Fruit fly (Drosophila melanogaster) whole organism, embryonic: Measurements from ENCODE around the gene CG32073.

Experiments used
- B-H1 ChIP-seq: fragments of 200-800 bp; sonication (Bioruptor generic); IDR thresholded peaks from 3 replicates; pipeline ENCODE4 v1.3.6; 2022; ENCODE audit warnings: missing biosample characterization, missing genetic modification characterization
- Bgb ChIP-seq: fragments of 200-800 bp; sonication (Bioruptor generic); IDR thresholded peaks from 2 replicates; pipeline ENCODE4 v1.3.6; 2022; ENCODE audit warnings: missing biosample characterization, missing genetic modification characterization; ENCODE audit not compliant: partially characterized antibody
- CG12236 ChIP-seq: fragments of 200-800 bp; sonication (Bioruptor generic); optimal IDR thresholded peaks from 2 replicates; lab custom pipeline; 2016; ENCODE audit warnings: missing biosample characterization, missing genetic modification characterization
- CG12942 ChIP-seq: fragments of 200-800 bp; sonication (Bioruptor generic); optimal IDR thresholded peaks from 3 replicates; lab custom pipeline; 2016; ENCODE audit warnings: missing biosample characterization, missing genetic modification characterization
- CG14014 ChIP-seq: fragments of 200-800 bp; sonication (Bioruptor generic); IDR thresholded peaks from 2 replicates; pipeline ENCODE4 v1.3.6; 2022; ENCODE audit warnings: missing biosample characterization, missing genetic modification characterization
- CG1602 ChIP-seq: fragments of 200-800 bp; sonication (Bioruptor generic); optimal IDR thresholded peaks from 3 replicates; lab custom pipeline; 2016; ENCODE audit warnings: missing biosample characterization, missing genetic modification characterization
- CG17361 ChIP-seq: fragments of 200-800 bp; sonication (Bioruptor generic); IDR thresholded peaks from 3 replicates; pipeline ENCODE4 v1.3.6; 2022; ENCODE audit warnings: missing biosample characterization, missing genetic modification characterization
- CG3163 ChIP-seq: fragments of 200-800 bp; sonication (Bioruptor generic); optimal IDR thresholded peaks from 3 replicates; lab custom pipeline; 2016; ENCODE audit warnings: missing biosample characterization, missing genetic modification characterization
- CG3281 ChIP-seq: fragments of 200-800 bp; sonication (Bioruptor generic); optimal IDR thresholded peaks from 3 replicates; lab custom pipeline; 2017; ENCODE audit warnings: missing biosample characterization, mild to moderate bottlenecking, missing genetic modification characterization
- CG4282 ChIP-seq: fragments of 200-800 bp; sonication (Bioruptor generic); optimal IDR thresholded peaks from 2 replicates; lab custom pipeline; 2016; ENCODE audit warnings: missing biosample characterization, missing genetic modification characterization
- CG6791 ChIP-seq: fragments of 200-800 bp; sonication (Bioruptor generic); IDR thresholded peaks from 3 replicates; pipeline ENCODE4 v1.3.6; 2022; ENCODE audit warnings: missing biosample characterization, missing genetic modification characterization; ENCODE audit not compliant: partially characterized antibody
- CG7839 ChIP-seq: fragments of 200-800 bp; sonication (Bioruptor generic); optimal IDR thresholded peaks from 3 replicates; lab custom pipeline; 2018; ENCODE audit warnings: missing biosample characterization, mild to moderate bottlenecking, missing genetic modification characterization, moderate library complexity
- CG7928 ChIP-seq: fragments of 200-800 bp; sonication (Bioruptor generic); optimal IDR thresholded peaks from 2 replicates; lab custom pipeline; 2017; ENCODE audit warnings: missing biosample characterization, mild to moderate bottlenecking, missing genetic modification characterization
- CG7963 ChIP-seq: fragments of 200-800 bp; sonication (Bioruptor generic); IDR thresholded peaks from 3 replicates; pipeline ENCODE4 v1.3.6; 2022; ENCODE audit warnings: missing biosample characterization, missing genetic modification characterization; ENCODE audit not compliant: partially characterized antibody
- CG8388 ChIP-seq: fragments of 200-800 bp; sonication (Bioruptor generic); optimal IDR thresholded peaks from 2 replicates; lab custom pipeline; 2019; ENCODE audit warnings: missing biosample characterization, mild to moderate bottlenecking, missing genetic modification characterization, moderate library complexity
- CG9797 ChIP-seq: fragments of 200-800 bp; sonication (Bioruptor generic); optimal IDR thresholded peaks from 3 replicates; lab custom pipeline; 2018; ENCODE audit warnings: missing biosample characterization, mild to moderate bottlenecking, missing genetic modification characterization
- Doc3 ChIP-seq: fragments of 200-800 bp; sonication (Bioruptor generic); IDR thresholded peaks from 3 replicates; pipeline ENCODE4 v1.3.6; 2022; ENCODE audit warnings: missing biosample characterization, missing genetic modification characterization; ENCODE audit not compliant: partially characterized antibody
- Eip74EF ChIP-seq, 2 experiments: fragments of 200-800 bp in 1 of 2; fragments of >200 bp in 1 of 2; sonication (Bioruptor generic) in 1 of 2; optimal IDR thresholded peaks; 2 replicates each; lab custom pipeline; 2017 to 2019; ENCODE audit warnings: missing biosample characterization in 2 of 2, missing genetic modification characterization in 2 of 2, mild to moderate bottlenecking in 1 of 2, moderate library complexity in 1 of 2
- Ets65A ChIP-seq: fragments of 200-800 bp; sonication (Bioruptor generic); peaks from one replicate; lab custom pipeline; 2016; ENCODE audit warnings: missing biosample characterization, missing genetic modification characterization
- Fer1 ChIP-seq: fragments of 200-800 bp; sonication (Bioruptor generic); optimal IDR thresholded peaks from 2 replicates; lab custom pipeline; 2017; ENCODE audit warnings: missing biosample characterization, mild to moderate bottlenecking, missing genetic modification characterization
- Fer3 ChIP-seq: fragments of 200-800 bp; sonication (Bioruptor generic); optimal IDR thresholded peaks from 2 replicates; lab custom pipeline; 2018; ENCODE audit warnings: missing biosample characterization, mild to moderate bottlenecking, missing genetic modification characterization, moderate library complexity
- Myb ChIP-seq: fragments of 200-800 bp; sonication (Bioruptor generic); optimal IDR thresholded peaks from 2 replicates; lab custom pipeline; 2016; ENCODE audit warnings: missing biosample characterization, missing genetic modification characterization
- Rfx ChIP-seq: fragments of 200-800 bp; sonication (Bioruptor generic); IDR thresholded peaks from 2 replicates; pipeline ENCODE4 v1.3.6; 2022; ENCODE audit warnings: missing biosample characterization, missing genetic modification characterization
- Sin3A ChIP-seq: fragments of >200 bp; optimal IDR thresholded peaks from 2 replicates; lab custom pipeline; 2018
- Sry-β ChIP-seq: fragments of 200-800 bp; sonication (Bioruptor generic); optimal IDR thresholded peaks from 2 replicates; lab custom pipeline; 2018; ENCODE audit warnings: missing biosample characterization, mild to moderate bottlenecking, missing genetic modification characterization, moderate library complexity
- amos ChIP-seq: fragments of 200-800 bp; sonication (Bioruptor generic); IDR thresholded peaks from 2 replicates; pipeline ENCODE4 v1.3.6; 2022; ENCODE audit warnings: missing biosample characterization, missing genetic modification characterization; ENCODE audit not compliant: partially characterized antibody
- ato ChIP-seq: fragments of 200-800 bp; sonication (Bioruptor generic); IDR thresholded peaks from 2 replicates; pipeline ENCODE4 v1.3.6; 2022; ENCODE audit warnings: missing biosample characterization, missing genetic modification characterization; ENCODE audit not compliant: partially characterized antibody
- az2 ChIP-seq: fragments of 200-800 bp; sonication (Bioruptor generic); optimal IDR thresholded peaks from 3 replicates; lab custom pipeline; 2016; ENCODE audit warnings: missing biosample characterization, missing genetic modification characterization
- bigmax ChIP-seq: fragments of 200-800 bp; sonication (Bioruptor generic); optimal IDR thresholded peaks from 2 replicates; lab custom pipeline; 2018; ENCODE audit warnings: missing biosample characterization, mild to moderate bottlenecking, missing genetic modification characterization
- corto ChIP-seq: fragments of 200-800 bp; sonication (Bioruptor generic); optimal IDR thresholded peaks from 2 replicates; lab custom pipeline; 2016; ENCODE audit warnings: missing biosample characterization, mild to moderate bottlenecking, missing genetic modification characterization, moderate library complexity
- dysf ChIP-seq: fragments of 200-800 bp; sonication (Bioruptor generic); IDR thresholded peaks from 3 replicates; pipeline ENCODE4 v1.3.6; 2022; ENCODE audit warnings: missing biosample characterization, missing genetic modification characterization
- ems ChIP-seq: fragments of 200-800 bp; sonication (Bioruptor generic); optimal IDR thresholded peaks from 3 replicates; lab custom pipeline; 2016; ENCODE audit warnings: missing biosample characterization, missing genetic modification characterization
- esg ChIP-seq: fragments of 200-800 bp; sonication (Bioruptor generic); conservative IDR thresholded peaks from 2 replicates; pipeline ENCODE4 v1.3.6; 2022; ENCODE audit warnings: missing biosample characterization, missing genetic modification characterization
- eve ChIP-seq, 2 experiments: fragments of >200 bp; optimal IDR thresholded peaks; 2 replicates each; lab custom pipeline; 2017; ENCODE audit warnings: missing biosample characterization in 2 of 2, missing genetic modification characterization in 2 of 2
- ftz-f1 ChIP-seq: fragments of 200-800 bp; sonication (Bioruptor generic); optimal IDR thresholded peaks from 2 replicates; lab custom pipeline; 2016; ENCODE audit warnings: missing biosample characterization, missing genetic modification characterization
- gcm ChIP-seq: fragments of 200-800 bp; sonication (Bioruptor generic); optimal IDR thresholded peaks from 2 replicates; lab custom pipeline; 2019; ENCODE audit warnings: missing biosample characterization, mild to moderate bottlenecking, missing genetic modification characterization, moderate library complexity
- hb ChIP-seq: fragments of 200-800 bp; sonication (Bioruptor generic); IDR thresholded peaks from 3 replicates; pipeline ENCODE4 v1.3.6; 2022; ENCODE audit warnings: missing biosample characterization, missing genetic modification characterization; ENCODE audit not compliant: partially characterized antibody
- ken ChIP-seq: fragments of 200-800 bp; sonication (Bioruptor generic); IDR thresholded peaks from 3 replicates; pipeline ENCODE4 v1.3.6; 2022; ENCODE audit warnings: missing biosample characterization, missing genetic modification characterization
- mirr ChIP-seq: fragments of 200-800 bp; sonication (Bioruptor generic); optimal IDR thresholded peaks from 3 replicates; lab custom pipeline; 2018; ENCODE audit warnings: missing biosample characterization, mild to moderate bottlenecking, missing genetic modification characterization
- nerfin-1 ChIP-seq: fragments of 200-800 bp; sonication (Bioruptor generic); optimal IDR thresholded peaks from 3 replicates; lab custom pipeline; 2019; ENCODE audit warnings: missing biosample characterization, mild to moderate bottlenecking, missing genetic modification characterization, moderate library complexity
- nmo ChIP-seq: fragments of 200-800 bp; sonication (Bioruptor generic); optimal IDR thresholded peaks from 2 replicates; lab custom pipeline; 2018; ENCODE audit warnings: missing biosample characterization, mild to moderate bottlenecking, missing genetic modification characterization, moderate library complexity
- nom ChIP-seq: fragments of 200-800 bp; sonication (Bioruptor generic); optimal IDR thresholded peaks from 2 replicates; lab custom pipeline; 2017; ENCODE audit warnings: missing biosample characterization, missing genetic modification characterization, mild to moderate bottlenecking, moderate library complexity, missing genetic modification reagents
- row ChIP-seq: fragments of 200-800 bp; sonication (Bioruptor generic); IDR thresholded peaks from 3 replicates; pipeline ENCODE4 v1.3.6; 2022; ENCODE audit warnings: missing biosample characterization, missing genetic modification characterization
- sd ChIP-seq: fragments of 200-800 bp; sonication (Bioruptor generic); optimal IDR thresholded peaks from 3 replicates; lab custom pipeline; 2018; ENCODE audit warnings: missing biosample characterization, mild to moderate bottlenecking, missing genetic modification characterization, moderate library complexity
- sisA ChIP-seq: fragments of 200-800 bp; sonication (Bioruptor generic); IDR thresholded peaks from 2 replicates; pipeline ENCODE4 v1.3.6; 2022; ENCODE audit warnings: missing biosample characterization, missing genetic modification characterization
- slou ChIP-seq: fragments of 200-800 bp; sonication (Bioruptor generic); optimal IDR thresholded peaks from 3 replicates; lab custom pipeline; 2016; ENCODE audit warnings: missing biosample characterization, missing genetic modification characterization
- ttk ChIP-seq: fragments of 200-800 bp; sonication (Bioruptor generic); IDR thresholded peaks from 2 replicates; pipeline ENCODE4 v2.1.2; 2022; ENCODE audit warnings: missing biosample characterization, missing genetic modification characterization
- vnd ChIP-seq: fragments of 200-800 bp; sonication (Bioruptor generic); IDR thresholded peaks from 3 replicates; pipeline ENCODE4 v1.3.6; 2022; ENCODE audit warnings: missing biosample characterization, missing genetic modification characterization; ENCODE audit not compliant: partially characterized antibody
- yki ChIP-seq: fragments of >200 bp; optimal IDR thresholded peaks from 3 replicates; lab custom pipeline; 2018
- zfh1 ChIP-seq: fragments of 200-800 bp; sonication (Bioruptor generic); IDR thresholded peaks from 3 replicates; pipeline ENCODE4 v1.3.6; 2022; ENCODE audit warnings: missing biosample characterization, missing genetic modification characterization

The CG32073 gene

dm6 chr3L:11084557-11085231 is 22.7 kb downstream of the CG32073 start (continued):
- TF ChIP-seq az2 (peak; percentile 98), CG1602 (peak; percentile 97), gcm (GFP tag; lab: Kevin White, UChicago) (peak; percentile 97), nmo (GFP tag; lab: Kevin White, UChicago) (peak; percentile 98), vnd (GFP tag; lab: Robert Waterston, UW) (no peak), Myb (GFP tag; lab: Kevin White, UChicago) (peak; percentile 81), CG3281 (GFP tag; lab: Kevin White, UChicago) (peak; percentile 81), B-H1 (GFP tag; lab: Robert Waterston, UW) (peak; percentile 95), nerfin-1 (tag; lab: Kevin White, UChicago) (peak; percentile 93), CG12942 (peak; percentile 96), CG4282 (GFP tag; lab: Kevin White, UChicago) (peak; percentile 90), dysf (GFP tag; lab: Robert Waterston, UW) (peak; percentile 97), sd (no peak), CG7839 (tag; lab: Kevin White, UChicago) (peak; percentile 98), Sry-β (peak; percentile 68), CG12236 (GFP tag; lab: Kevin White, UChicago) (peak; percentile 98), CG8388 (GFP tag; lab: Kevin White, UChicago) (peak; percentile 97), Bgb (GFP tag; lab: Robert Waterston, UW) (no peak), sisA (GFP tag; lab: Robert Waterston, UW) (peak; percentile 95), nom (GFP tag; lab: Kevin White, UChicago) (peak; percentile 93), slou (GFP tag; lab: Kevin White, UChicago) (peak; percentile 87), ttk (GFP tag; lab: Robert Waterston, UW) (peak; percentile 97), eve (GFP tag; optimal IDR thresholded peaks at IDR 0.05; lab: Kevin White, UChicago) (peak in 1 of 2 experiments; percentile 72), Fer1 (GFP tag; lab: Kevin White, UChicago) (peak; percentile 94), CG7928 (GFP tag; lab: Kevin White, UChicago) (peak; percentile 61), esg (GFP tag; lab: Robert Waterston, UW) (peak; percentile 93), ftz-f1 (GFP tag; lab: Kevin White, UChicago) (no peak), Ets65A (GFP tag; lab: Kevin White, UChicago) (peak; percentile 98), Rfx (peak; percentile 95), Fer3 (tag; lab: Kevin White, UChicago) (peak; percentile 91), row (GFP tag; lab: Robert Waterston, UW) (peak; percentile 97), corto (GFP tag; lab: Kevin White, UChicago) (peak; percentile 66), zfh1 (GFP tag; lab: Robert Waterston, UW) (peak; percentile 98), Doc3 (GFP tag; lab: Robert Waterston, UW) (no peak), bigmax (peak; percentile 28), ato (GFP tag; lab: Robert Waterston, UW) (no peak), CG3163 (GFP tag; lab: Kevin White, UChicago) (peak; percentile 85), ken (GFP tag; lab: Robert Waterston, UW) (peak; percentile 95), CG14014 (GFP tag; lab: Robert Waterston, UW) (peak; percentile 95), CG6791 (GFP tag; lab: Robert Waterston, UW) (no peak), CG9797 (peak; percentile 46), yki (lab: Kevin White, UChicago) (no peak), CG7963 (GFP tag; lab: Robert Waterston, UW) (no peak), Eip74EF (GFP tag; optimal IDR thresholded peaks at IDR 0.05; lab: Kevin White, UChicago) (peak in 1 of 2 experiments; percentile 98), amos (GFP tag; lab: Robert Waterston, UW) (no peak), mirr (GFP tag; lab: Kevin White, UChicago) (no peak), ems (GFP tag; lab: Kevin White, UChicago) (peak; percentile 92), Sin3A (lab: Kevin White, UChicago) (no peak), hb (GFP tag; lab: Robert Waterston, UW) (no peak), CG17361 (GFP tag; lab: Robert Waterston, UW) (peak; percentile 97)
